Fruit fly (Drosophila melanogaster) whole organism, embryonic: ENCODE measurements around the gene a10.

Experiments
- Aef1 ChIP-seq: fragments of 200-800 bp; sonication (Bioruptor generic); IDR thresholded peaks from 3 replicates; pipeline ENCODE4 v1.3.6; 2022; ENCODE audit warnings: missing biosample characterization, missing genetic modification characterization
- Antp ChIP-seq: fragments of 200-800 bp; sonication (Bioruptor generic); optimal IDR thresholded peaks from 3 replicates; lab custom pipeline; 2016; ENCODE audit warnings: missing biosample characterization, missing genetic modification characterization
- Atf-2 ChIP-seq: fragments of 200-800 bp; sonication (Bioruptor generic); optimal IDR thresholded peaks from 2 replicates; lab custom pipeline; 2016; ENCODE audit warnings: missing biosample characterization, missing genetic modification characterization
- CG12104 ChIP-seq: fragments of 200-800 bp; sonication (Bioruptor generic); optimal IDR thresholded peaks from 3 replicates; lab custom pipeline; 2016; ENCODE audit warnings: missing biosample characterization, missing genetic modification characterization
- CG13894 ChIP-seq: fragments of 200-800 bp; sonication (Bioruptor generic); optimal IDR thresholded peaks from 3 replicates; lab custom pipeline; 2018; ENCODE audit warnings: missing biosample characterization, mild to moderate bottlenecking, missing genetic modification characterization, moderate library complexity
- CG14710 ChIP-seq: fragments of 200-800 bp; sonication (Bioruptor generic); optimal IDR thresholded peaks from 3 replicates; lab custom pipeline; 2019; ENCODE audit warnings: missing biosample characterization, mild to moderate bottlenecking, missing genetic modification characterization, moderate library complexity
- CG14965 ChIP-seq: fragments of 200-800 bp; sonication (Bioruptor generic); optimal IDR thresholded peaks from 2 replicates; lab custom pipeline; 2016; ENCODE audit warnings: missing biosample characterization, missing genetic modification characterization, borderline replicate concordance
- CG1792 ChIP-seq: fragments of 200-800 bp; sonication (Bioruptor generic); optimal IDR thresholded peaks from 2 replicates; lab custom pipeline; 2016; ENCODE audit warnings: missing biosample characterization, missing genetic modification characterization
- CG33213 ChIP-seq: fragments of 200-800 bp; sonication (Bioruptor generic); optimal IDR thresholded peaks from 3 replicates; lab custom pipeline; 2016; ENCODE audit warnings: missing biosample characterization, missing genetic modification characterization
- CG6791 ChIP-seq: fragments of 200-800 bp; sonication (Bioruptor generic); IDR thresholded peaks from 3 replicates; pipeline ENCODE4 v1.3.6; 2022; ENCODE audit warnings: missing biosample characterization, missing genetic modification characterization; ENCODE audit not compliant: partially characterized antibody
- CG6854 ChIP-seq: fragments of 200-800 bp; sonication (Bioruptor generic); optimal IDR thresholded peaks from 3 replicates; lab custom pipeline; 2017; ENCODE audit warnings: missing biosample characterization, mild to moderate bottlenecking, missing genetic modification characterization
- CG7271 ChIP-seq: fragments of 200-800 bp; sonication (Bioruptor generic); optimal IDR thresholded peaks from 2 replicates; lab custom pipeline; 2018; ENCODE audit warnings: missing biosample characterization, mild to moderate bottlenecking, missing genetic modification characterization, moderate library complexity
- CG8089 ChIP-seq: fragments of 200-800 bp; sonication (Bioruptor generic); optimal IDR thresholded peaks from 3 replicates; lab custom pipeline; 2016; ENCODE audit warnings: missing biosample characterization, missing genetic modification characterization
- CG8359 ChIP-seq: fragments of 200-800 bp; sonication (Bioruptor generic); optimal IDR thresholded peaks from 2 replicates; lab custom pipeline; 2017; ENCODE audit warnings: missing biosample characterization, mild to moderate bottlenecking, missing genetic modification characterization, borderline replicate concordance
- CG9876 ChIP-seq: fragments of 200-800 bp; sonication (Bioruptor generic); optimal IDR thresholded peaks from 2 replicates; lab custom pipeline; 2016; ENCODE audit warnings: missing biosample characterization, missing genetic modification characterization
- CrebB ChIP-seq: fragments of 200-800 bp; sonication (Bioruptor generic); optimal IDR thresholded peaks from 3 replicates; lab custom pipeline; 2018; ENCODE audit warnings: missing biosample characterization, mild to moderate bottlenecking, missing genetic modification characterization
- Dip3 ChIP-seq: fragments of 200-800 bp; sonication (Bioruptor generic); optimal IDR thresholded peaks from 3 replicates; lab custom pipeline; 2016; ENCODE audit warnings: missing biosample characterization, missing genetic modification characterization
- E2f1 ChIP-seq: fragments of 200-800 bp; sonication (Bioruptor generic); IDR thresholded peaks from 2 replicates; pipeline ENCODE4 v1.3.6; 2022; ENCODE audit warnings: missing biosample characterization, missing genetic modification characterization
- Eip74EF ChIP-seq, 2 experiments: fragments of 200-800 bp in 1 of 2; fragments of >200 bp in 1 of 2; sonication (Bioruptor generic) in 1 of 2; optimal IDR thresholded peaks; 2 replicates each; lab custom pipeline; 2017 to 2019; ENCODE audit warnings: missing biosample characterization in 2 of 2, missing genetic modification characterization in 2 of 2, mild to moderate bottlenecking in 1 of 2, moderate library complexity in 1 of 2
- HLH54F ChIP-seq: fragments of 200-800 bp; sonication (Bioruptor generic); optimal IDR thresholded peaks from 3 replicates; lab custom pipeline; 2016; ENCODE audit warnings: missing biosample characterization, missing genetic modification characterization
- Hr3 ChIP-seq: fragments of 200-800 bp; sonication (Bioruptor generic); optimal IDR thresholded peaks from 3 replicates; lab custom pipeline; 2016; ENCODE audit warnings: missing biosample characterization, missing genetic modification characterization
- Mrtf ChIP-seq: fragments of 200-800 bp; sonication (Bioruptor generic); IDR thresholded peaks from 3 replicates; pipeline ENCODE4 v1.3.6; 2022; ENCODE audit warnings: missing biosample characterization, missing genetic modification characterization
- Nf-YC ChIP-seq: fragments of 200-800 bp; optimal IDR thresholded peaks from 3 replicates; lab custom pipeline; 2019; ENCODE audit warnings: missing biosample characterization, mild to moderate bottlenecking, missing genetic modification characterization, moderate library complexity
- Opbp ChIP-seq: fragments of 200-800 bp; sonication (Bioruptor generic); IDR thresholded peaks from 3 replicates; pipeline ENCODE4 v1.3.6; 2022; ENCODE audit warnings: missing biosample characterization, missing genetic modification characterization; ENCODE audit not compliant: partially characterized antibody
- Usf ChIP-seq: fragments of 200-800 bp; sonication (Bioruptor generic); optimal IDR thresholded peaks from 2 replicates; lab custom pipeline; 2017; ENCODE audit warnings: missing genotype, missing biosample characterization, missing genetic modification characterization
- YL-1 ChIP-seq: fragments of 200-800 bp; sonication (Bioruptor generic); optimal IDR thresholded peaks from 3 replicates; lab custom pipeline; 2017; ENCODE audit warnings: missing biosample characterization, mild to moderate bottlenecking, missing genetic modification characterization
- ap ChIP-seq: fragments of 200-800 bp; sonication (Bioruptor generic); IDR thresholded peaks from 2 replicates; pipeline ENCODE4 v1.3.6; 2022; ENCODE audit warnings: missing biosample characterization, missing genetic modification characterization
- ato ChIP-seq: fragments of 200-800 bp; sonication (Bioruptor generic); IDR thresholded peaks from 2 replicates; pipeline ENCODE4 v1.3.6; 2022; ENCODE audit warnings: missing biosample characterization, missing genetic modification characterization; ENCODE audit not compliant: partially characterized antibody
- az2 ChIP-seq: fragments of 200-800 bp; sonication (Bioruptor generic); optimal IDR thresholded peaks from 3 replicates; lab custom pipeline; 2016; ENCODE audit warnings: missing biosample characterization, missing genetic modification characterization
- chm ChIP-seq: fragments of 200-800 bp; sonication (Bioruptor generic); IDR thresholded peaks from 2 replicates; pipeline ENCODE4 v1.3.6; 2022; ENCODE audit warnings: missing biosample characterization, missing genetic modification characterization
- da ChIP-seq: fragments of 200-800 bp; sonication (Bioruptor generic); optimal IDR thresholded peaks from 2 replicates; lab custom pipeline; 2016; ENCODE audit warnings: missing biosample characterization, missing genetic modification characterization
- dm ChIP-seq: fragments of 200-800 bp; sonication (Bioruptor generic); optimal IDR thresholded peaks from 3 replicates; lab custom pipeline; 2016; ENCODE audit warnings: missing biosample characterization, missing genetic modification characterization
- esg ChIP-seq: fragments of 200-800 bp; sonication (Bioruptor generic); conservative IDR thresholded peaks from 2 replicates; pipeline ENCODE4 v1.3.6; 2022; ENCODE audit warnings: missing biosample characterization, missing genetic modification characterization
- ewg ChIP-seq: fragments of 200-800 bp; sonication (Bioruptor generic); optimal IDR thresholded peaks from 3 replicates; lab custom pipeline; 2017; ENCODE audit warnings: mild to moderate bottlenecking, missing biosample characterization, missing genetic modification reagents, missing genetic modification characterization
- fd96Cb ChIP-seq: fragments of 200-800 bp; sonication (Bioruptor generic); optimal IDR thresholded peaks from 2 replicates; lab custom pipeline; 2018; ENCODE audit warnings: missing biosample characterization, mild to moderate bottlenecking, missing genetic modification characterization, moderate library complexity
- fu2 ChIP-seq: fragments of 200-800 bp; sonication (Bioruptor generic); optimal IDR thresholded peaks from 2 replicates; lab custom pipeline; 2016; ENCODE audit warnings: missing biosample characterization, missing genetic modification characterization
- gcm ChIP-seq: fragments of 200-800 bp; sonication (Bioruptor generic); optimal IDR thresholded peaks from 2 replicates; lab custom pipeline; 2019; ENCODE audit warnings: missing biosample characterization, mild to moderate bottlenecking, missing genetic modification characterization, moderate library complexity
- gro ChIP-seq: fragments of 200-800 bp; sonication (Bioruptor generic); optimal IDR thresholded peaks from 2 replicates; lab custom pipeline; 2016; ENCODE audit warnings: missing biosample characterization, missing genetic modification characterization
- gsb-n ChIP-seq: fragments of 200-800 bp; sonication (Bioruptor generic); optimal IDR thresholded peaks from 3 replicates; lab custom pipeline; 2018; ENCODE audit warnings: missing biosample characterization, mild to moderate bottlenecking, missing genetic modification characterization
- hth ChIP-seq: fragments of >200 bp; optimal IDR thresholded peaks from 2 replicates; lab custom pipeline; 2017; ENCODE audit warnings: inconsistent platforms
- kay ChIP-seq: fragments of 200-800 bp; sonication (Bioruptor generic); optimal IDR thresholded peaks from 2 replicates; lab custom pipeline; 2016; ENCODE audit warnings: missing biosample characterization, missing genetic modification characterization
- lmd ChIP-seq: fragments of 200-800 bp; sonication (Bioruptor generic); IDR thresholded peaks from 2 replicates; pipeline ENCODE4 v1.3.6; 2022; ENCODE audit warnings: missing biosample characterization, missing genetic modification characterization
- mirr ChIP-seq: fragments of 200-800 bp; sonication (Bioruptor generic); optimal IDR thresholded peaks from 3 replicates; lab custom pipeline; 2018; ENCODE audit warnings: missing biosample characterization, mild to moderate bottlenecking, missing genetic modification characterization
- nerfin-1 ChIP-seq: fragments of 200-800 bp; sonication (Bioruptor generic); optimal IDR thresholded peaks from 3 replicates; lab custom pipeline; 2019; ENCODE audit warnings: missing biosample characterization, mild to moderate bottlenecking, missing genetic modification characterization, moderate library complexity
- rib ChIP-seq: fragments of 200-800 bp; sonication (Bioruptor generic); IDR thresholded peaks from 2 replicates; pipeline ENCODE4 v1.3.6; 2022; ENCODE audit warnings: missing biosample characterization, missing genetic modification characterization
- ro ChIP-seq: fragments of 200-800 bp; sonication (Bioruptor generic); IDR thresholded peaks from 2 replicates; pipeline ENCODE4 v1.3.6; 2022; ENCODE audit warnings: missing biosample characterization, missing genetic modification characterization
- tna ChIP-seq: fragments of 200-800 bp; sonication (Bioruptor generic); IDR thresholded peaks from 2 replicates; pipeline ENCODE4 v1.3.6; 2022; ENCODE audit warnings: missing biosample characterization, missing genetic modification characterization; ENCODE audit not compliant: partially characterized antibody
- toy ChIP-seq: fragments of 200-800 bp; sonication (Bioruptor generic); IDR thresholded peaks from 2 replicates; pipeline ENCODE4 v1.3.6; 2022; ENCODE audit warnings: missing biosample characterization, missing genetic modification characterization
- twi ChIP-seq: fragments of 200-800 bp; optimal IDR thresholded peaks from 2 replicates; lab custom pipeline; 2019; ENCODE audit warnings: missing biosample characterization, mild to moderate bottlenecking, missing genetic modification characterization, moderate library complexity
- vnd ChIP-seq: fragments of 200-800 bp; sonication (Bioruptor generic); IDR thresholded peaks from 3 replicates; pipeline ENCODE4 v1.3.6; 2022; ENCODE audit warnings: missing biosample characterization, missing genetic modification characterization; ENCODE audit not compliant: partially characterized antibody
- wek ChIP-seq: fragments of 200-800 bp; sonication (Bioruptor generic); optimal IDR thresholded peaks from 3 replicates; lab custom pipeline; 2018; ENCODE audit warnings: missing biosample characterization, mild to moderate bottlenecking, missing genetic modification characterization, moderate library complexity
- zf30C ChIP-seq: fragments of 200-800 bp; sonication (Bioruptor generic); optimal IDR thresholded peaks from 3 replicates; lab custom pipeline; 2018; ENCODE audit warnings: missing biosample characterization, mild to moderate bottlenecking, missing genetic modification characterization

Gene a10

DNA sequence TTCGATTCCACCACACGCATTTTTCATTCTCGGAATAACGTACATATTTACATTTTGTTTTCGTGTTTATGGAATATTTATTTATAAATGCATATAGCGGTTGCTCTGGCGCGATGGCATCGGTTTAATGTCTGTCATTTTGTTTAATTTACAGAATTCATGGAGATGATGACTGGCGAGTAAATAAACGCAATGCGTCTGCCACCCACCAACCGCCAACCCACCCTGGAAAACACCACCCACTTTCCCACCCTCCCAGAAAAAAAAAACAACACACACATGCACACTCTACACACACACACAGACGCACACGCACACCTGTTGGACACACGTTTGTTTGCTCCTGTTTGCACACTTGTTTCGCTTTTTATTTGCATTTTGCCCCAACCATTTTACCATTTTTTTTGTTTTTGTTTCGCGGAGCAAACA, 24.3 kb upstream of the a10 start (continued):
- no peak for TF ChIP-seq fu2 (GFP tag; lab: Kevin White, UChicago)
- TF ChIP-seq CG14965 (GFP tag; lab: Kevin White, UChicago) = no peak
- no peak for TF ChIP-seq CG33213 (GFP tag; lab: Kevin White, UChicago)
- no peak for TF ChIP-seq hth (lab: Kevin White, UChicago)
- TF ChIP-seq Opbp (GFP tag; lab: Robert Waterston, UW) = no peak
- no peak for TF ChIP-seq Nf-YC (tag; lab: Kevin White, UChicago)
- peak; percentile 35 for TF ChIP-seq CG14710 (tag; lab: Kevin White, UChicago)
- no peak for TF ChIP-seq chm
- TF ChIP-seq ap (GFP tag; lab: Robert Waterston, UW) = no peak
- no peak for TF ChIP-seq CG7271 (tag; lab: Kevin White, UChicago)
- TF ChIP-seq Eip74EF (GFP tag; optimal IDR thresholded peaks at IDR 0.05; lab: Kevin White, UChicago) = peak in 1 of 2 experiments; percentile 48
- no peak for TF ChIP-seq YL-1 (GFP tag; lab: Kevin White, UChicago)
- TF ChIP-seq twi (tag; lab: Kevin White, UChicago) = peak; percentile 43
- TF ChIP-seq CG8089 = no peak
- no peak for TF ChIP-seq CG6791 (GFP tag; lab: Robert Waterston, UW)
- no peak for TF ChIP-seq CG12104 (GFP tag; lab: Kevin White, UChicago)
- no peak for TF ChIP-seq mirr
- TF ChIP-seq ewg (GFP tag; lab: Kevin White, UChicago) = no peak
- no peak for TF ChIP-seq Dip3
- TF ChIP-seq Hr3 (GFP tag; lab: Kevin White, UChicago) = no peak
- TF ChIP-seq nerfin-1 (tag; lab: Kevin White, UChicago) = peak; percentile 56
- TF ChIP-seq kay (GFP tag; lab: Kevin White, UChicago) = no peak
- TF ChIP-seq CG6854 = no peak
- TF ChIP-seq CG13894 (tag; lab: Kevin White, UChicago) = no peak
- no peak for TF ChIP-seq zf30C (GFP tag; lab: Kevin White, UChicago)
- no peak for TF ChIP-seq tna (GFP tag; lab: Robert Waterston, UW)
- TF ChIP-seq rib (GFP tag; lab: Robert Waterston, UW) = no peak
- TF ChIP-seq lmd (GFP tag; lab: Robert Waterston, UW) = no peak
- no peak for TF ChIP-seq esg (GFP tag; lab: Robert Waterston, UW)
- no peak for TF ChIP-seq ro (GFP tag; lab: Robert Waterston, UW)
- TF ChIP-seq HLH54F (GFP tag; lab: Kevin White, UChicago) = no peak
- TF ChIP-seq toy = no peak
- no peak for TF ChIP-seq ato (GFP tag; lab: Robert Waterston, UW)
- TF ChIP-seq CG9876 (GFP tag; lab: Kevin White, UChicago) = no peak
- no peak for TF ChIP-seq fd96Cb (tag; lab: Kevin White, UChicago)
- peak; percentile 6 for TF ChIP-seq gcm
- TF ChIP-seq CG8359 = no peak
- no peak for TF ChIP-seq az2
- TF ChIP-seq vnd (GFP tag; lab: Robert Waterston, UW) = no peak
- TF ChIP-seq Antp (GFP tag; lab: Kevin White, UChicago) = no peak
- no peak for TF ChIP-seq E2f1 (GFP tag; lab: Robert Waterston, UW)
- no peak for TF ChIP-seq Aef1
- no peak for TF ChIP-seq dm (GFP tag; lab: Kevin White, UChicago)
- TF ChIP-seq CG1792 (GFP tag; lab: Kevin White, UChicago) = no peak
- no peak for TF ChIP-seq Usf (GFP tag; lab: Kevin White, UChicago)
- TF ChIP-seq wek (GFP tag; lab: Kevin White, UChicago) = peak; percentile 59
- peak; percentile 37 for TF ChIP-seq CrebB (tag; lab: Kevin White, UChicago)
- no peak for TF ChIP-seq Atf-2 (GFP tag; lab: Kevin White, UChicago)
- TF ChIP-seq Mrtf = no peak
- TF ChIP-seq gro (GFP tag; lab: Kevin White, UChicago) = no peak
- TF ChIP-seq da (GFP tag; lab: Kevin White, UChicago) = no peak
- TF ChIP-seq gsb-n (tag; lab: Kevin White, UChicago) = peak; percentile 51
